Worm (Caenorhabditis elegans): ENCODE data around the gene srx-44.

- TF ChIP-seq snpc-1.3 (tag; optimal IDR thresholded peaks at IDR 0.05; ENCODE audit: insufficient read depth) (no peak), bed-2 (GFP tag; IDR thresholded peaks at IDR 0.05) (no peak), unc-62 (GFP tag; optimal IDR thresholded peaks at IDR 0.05) (no peak), K12H6.12 (tag; optimal IDR thresholded peaks at IDR 0.05) (no peak)
Observed at ce11 chrV:16053373-16053772, 33.2 kb downstream of the srx-44 start, which contains the start of gene F14H3.3.
